Worm (Caenorhabditis elegans): ENCODE measurements around the gene mua-3.

- TF ChIP-seq flt-1 (GFP tag; IDR thresholded peaks at IDR 0.05): no peak
- TF ChIP-seq med-1 (GFP tag; optimal IDR thresholded peaks at IDR 0.05; ENCODE audit: insufficient read depth): no peak
- no peak for TF ChIP-seq klf-2 (GFP tag; conservative IDR thresholded peaks at IDR 0.05)
- TF ChIP-seq ztf-23 (GFP tag; IDR thresholded peaks at IDR 0.05): no peak
- no peak for TF ChIP-seq ztf-29 (GFP tag; IDR thresholded peaks at IDR 0.05)
These were observed 25.7 kb downstream of the mua-3 start, which contains the start of gene unc-47 for ce11 chrIII:10186160-10186559.

Measured in whole organism, midembryonic.